Worm (Caenorhabditis elegans): Measurements from ENCODE around the gene kin-34.
"Not testable (repeated sequence)": the region's sequence is repeated elsewhere in the genome, so short reads cannot be mapped to it uniquely, and the experiment has no call there.

ce11 chrV:265062-265963 is 19.3 kb upstream of the kin-34 start:
- not testable (repeated sequence) for TF ChIP-seq ztf-4 (tag; optimal IDR thresholded peaks at IDR 0.05); ama-1 (optimal IDR thresholded peaks at IDR 0.05); lin-11 (tag; optimal IDR thresholded peaks at IDR 0.05); nhr-129 (tag; optimal IDR thresholded peaks at IDR 0.05); nhr-12 (tag; optimal IDR thresholded peaks at IDR 0.05); gmeb-1 (tag; optimal IDR thresholded peaks at IDR 0.05); nhr-237 (tag; optimal IDR thresholded peaks at IDR 0.05)

Data from whole organism, L2 larva.